Fruit fly (Drosophila melanogaster): ENCODE measurements around the gene Gr93d.

dm6 chr3R:21836201-21836504 is 10.3 kb downstream of the Gr93d start:
- no peak for TF ChIP-seq CG1620 (GFP tag; optimal IDR thresholded peaks at IDR 0.05)
- no peak for TF ChIP-seq ovo (GFP tag; optimal IDR thresholded peaks at IDR 0.05)
- no peak for TF ChIP-seq bab1 (GFP tag; optimal IDR thresholded peaks at IDR 0.05)
- TF ChIP-seq CG11617 (GFP tag; optimal IDR thresholded peaks at IDR 0.05), result no peak
- TF ChIP-seq CG12768 (GFP tag; optimal IDR thresholded peaks at IDR 0.05), result no peak
- no peak for TF ChIP-seq CG14711 (tag; optimal IDR thresholded peaks at IDR 0.05)
- no peak for TF ChIP-seq kay (GFP tag; ENCODE audit: borderline replicate concordance)
- no peak for TF ChIP-seq CG7045 (GFP tag; optimal IDR thresholded peaks at IDR 0.05)
- no peak for TF ChIP-seq CG33017 (tag; optimal IDR thresholded peaks at IDR 0.05)
- no peak for TF ChIP-seq Crg-1 (GFP tag; optimal IDR thresholded peaks at IDR 0.05)
- TF ChIP-seq CG5204 (GFP tag; optimal IDR thresholded peaks at IDR 0.05), result no peak
- no peak for TF ChIP-seq toe (GFP tag; optimal IDR thresholded peaks at IDR 0.05)

Data from whole organism, adult.